Fruit fly (Drosophila melanogaster): ENCODE measurements around the gene CG11286.

The CG11286 gene

dm6 chr3R:7813981-7814529 lies 42.5 kb upstream of the CG11286 start, which contains the start of gene CG34384 (continued):
- TF ChIP-seq CG30431 (GFP tag; optimal IDR thresholded peaks at IDR 0.05) (no peak), croc (GFP tag; conservative IDR thresholded peaks at IDR 0.05) (0 out of 3 replicates have a peak, but pooled peaks have one; percentile 36), Six4 (GFP tag; optimal IDR thresholded peaks at IDR 0.05) (peak; percentile 39), so (GFP tag; IDR thresholded peaks at IDR 0.05) (no peak), Deaf1 (tag; optimal IDR thresholded peaks at IDR 0.05) (peak; percentile 89), mld (GFP tag; IDR thresholded peaks at IDR 0.05; ENCODE audit: partially characterized antibody) (no peak), CG4360 (GFP tag; IDR thresholded peaks at IDR 0.05) (no peak), CG12299 (tag; optimal IDR thresholded peaks at IDR 0.05) (no peak), CG17328 (GFP tag; IDR thresholded peaks at IDR 0.05) (no peak), salm (tag; optimal IDR thresholded peaks at IDR 0.05) (no peak), CG12942 (GFP tag; optimal IDR thresholded peaks at IDR 0.05) (peak; percentile 6), Doc3 (GFP tag; IDR thresholded peaks at IDR 0.05; ENCODE audit: partially characterized antibody) (no peak), lov (optimal IDR thresholded peaks at IDR 0.05) (no peak), lov (GFP tag; IDR thresholded peaks at IDR 0.05) (no peak), H15 (GFP tag; IDR thresholded peaks at IDR 0.05) (no peak), shn (GFP tag; optimal IDR thresholded peaks at IDR 0.05) (no peak), ATbp (GFP tag; optimal IDR thresholded peaks at IDR 0.05) (peak; percentile 15), sisA (GFP tag; IDR thresholded peaks at IDR 0.05) (peak; percentile 17; the same call in 1 of the 2 replicates), CG9727 (GFP tag; optimal IDR thresholded peaks at IDR 0.05) (peak; percentile 82), h (optimal IDR thresholded peaks at IDR 0.05) (no peak), Adf1 (GFP tag; IDR thresholded peaks at IDR 0.05) (no peak), CG4404 (GFP tag; IDR thresholded peaks at IDR 0.05) (0 out of 2 replicates have a peak, but pooled peaks have one; percentile 16), zfh1 (GFP tag; IDR thresholded peaks at IDR 0.05) (no peak), CoRest (tag; optimal IDR thresholded peaks at IDR 0.05) (peak; percentile 70), CG30020 (tag; optimal IDR thresholded peaks at IDR 0.05) (peak; percentile 20), gcm2 (GFP tag; optimal IDR thresholded peaks at IDR 0.05) (no peak), CG11504 (tag; optimal IDR thresholded peaks at IDR 0.05) (peak; percentile 80), Sox102F (GFP tag; optimal IDR thresholded peaks at IDR 0.05) (peak; percentile 23), sqz (GFP tag; optimal IDR thresholded peaks at IDR 0.05) (no peak), CG4730 (GFP tag; IDR thresholded peaks at IDR 0.05) (no peak), phol (tag; optimal IDR thresholded peaks at IDR 0.05) (peak; percentile 73), aop (GFP tag; IDR thresholded peaks at IDR 0.05) (no peak), Max (GFP tag; optimal IDR thresholded peaks at IDR 0.05) (peak; percentile 39), vvl (GFP tag; IDR thresholded peaks at IDR 0.05) (no peak), Nf-YC (tag; optimal IDR thresholded peaks at IDR 0.05) (peak; percentile 66), CG7987 (GFP tag; optimal IDR thresholded peaks at IDR 0.05) (no peak), MTF-1 (GFP tag; optimal IDR thresholded peaks at IDR 0.05; ENCODE audit: borderline replicate concordance) (no peak), CG4820 (GFP tag; optimal IDR thresholded peaks at IDR 0.05) (peak; percentile 60), CG12659 (GFP tag; optimal IDR thresholded peaks at IDR 0.05) (peak; percentile 66), Xbp1 (GFP tag; optimal IDR thresholded peaks at IDR 0.05) (peak; percentile 40), Ets97D (GFP tag; optimal IDR thresholded peaks at IDR 0.05) (no peak), CG6689 (GFP tag; IDR thresholded peaks at IDR 0.05) (peak; percentile 30; the same call in 1 of the 2 replicates), CG12744 (GFP tag; optimal IDR thresholded peaks at IDR 0.05) (no peak), CG11456 (GFP tag; IDR thresholded peaks at IDR 0.05) (0 out of 3 replicates have a peak, but pooled peaks have one; percentile 68), Ssrp (tag; optimal IDR thresholded peaks at IDR 0.05) (peak; percentile 35), ci (GFP tag; IDR thresholded peaks at IDR 0.05) (no peak), Hr39 (optimal IDR thresholded peaks at IDR 0.05) (no peak), CG1602 (GFP tag; optimal IDR thresholded peaks at IDR 0.05) (peak; percentile 35), kah (GFP tag; optimal IDR thresholded peaks at IDR 0.05) (no peak), gem (tag; optimal IDR thresholded peaks at IDR 0.05) (peak; percentile 65), Trl (optimal IDR thresholded peaks at IDR 0.05) (no peak), Trl (GFP tag; optimal IDR thresholded peaks at IDR 0.05) (peak; percentile 17)

Data from whole organism, embryonic.